Worm (Caenorhabditis elegans): Measurements from ENCODE around the gene M02A10.1.

DNA sequence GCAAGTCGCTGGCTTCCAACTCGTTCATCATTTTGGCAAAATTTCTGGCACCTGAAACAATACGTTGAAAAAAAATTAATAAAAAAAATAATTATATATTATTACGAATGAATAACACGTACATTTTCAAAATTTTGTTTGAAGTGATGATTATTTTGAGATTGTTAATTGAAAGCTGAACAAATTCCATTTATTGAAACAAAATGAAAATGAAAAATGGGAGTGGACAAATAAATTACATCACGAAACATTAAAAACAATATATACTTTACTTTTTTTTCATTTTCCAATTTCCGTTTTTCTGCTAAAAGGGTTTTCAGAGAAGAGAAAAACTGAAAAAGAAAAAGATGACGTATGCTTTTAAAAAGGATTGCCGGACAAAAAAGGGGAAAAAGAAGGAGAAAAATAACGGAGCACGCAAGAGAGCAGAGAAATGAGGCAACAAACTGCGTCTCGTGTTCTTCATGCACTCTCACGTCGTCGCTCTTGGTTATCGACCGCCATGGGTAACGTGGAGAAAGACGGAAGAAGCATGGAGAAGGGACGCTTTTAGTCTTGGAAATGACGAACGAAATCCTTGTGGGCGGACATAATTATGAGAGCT, 44.8 kb upstream of the M02A10.1 start, which contains the start of gene rund-1:
- TF ChIP-seq ceh-16 (tag; optimal IDR thresholded peaks at IDR 0.05) (no peak), nhr-12 (tag; optimal IDR thresholded peaks at IDR 0.05) (no peak), jun-1 (tag; optimal IDR thresholded peaks at IDR 0.05) (no peak), egl-27 (tag; optimal IDR thresholded peaks at IDR 0.05) (no peak), ZK546.5 (tag; optimal IDR thresholded peaks at IDR 0.05) (no peak), nhr-237 (tag; optimal IDR thresholded peaks at IDR 0.05) (no peak), sea-2 (GFP tag; optimal IDR thresholded peaks at IDR 0.05) (no peak), zag-1 (tag; optimal IDR thresholded peaks at IDR 0.05) (no peak), elt-2 (tag; optimal IDR thresholded peaks at IDR 0.05) (peak; percentile 11), tbx-2 (tag; optimal IDR thresholded peaks at IDR 0.05) (no peak), pqm-1 (tag; optimal IDR thresholded peaks at IDR 0.05) (no peak)
